Worm (Caenorhabditis elegans): ENCODE results near the gene srd-1.

ce11 chrII:10174338-10174737 lies 8.2 kb downstream of the srd-1 start, which contains the start of gene F33H1.4:
- TF ChIP-seq hnd-1 (tag; optimal IDR thresholded peaks at IDR 0.05), result no peak
- TF ChIP-seq sea-1 (GFP tag; conservative IDR thresholded peaks at IDR 0.05), result no peak
- TF ChIP-seq ceh-13 (GFP tag; optimal IDR thresholded peaks at IDR 0.05), result no peak
- TF ChIP-seq hmbx-1 (tag; optimal IDR thresholded peaks at IDR 0.05), result no peak
- TF ChIP-seq tbx-37 (GFP tag; conservative IDR thresholded peaks at IDR 0.05), result no peak
- no peak for TF ChIP-seq B0310.2 (tag; optimal IDR thresholded peaks at IDR 0.05)
- TF ChIP-seq hmg-4 (GFP tag; optimal IDR thresholded peaks at IDR 0.05), result no peak
- TF ChIP-seq flt-1 (GFP tag; IDR thresholded peaks at IDR 0.05), result no peak
- TF ChIP-seq ceh-36 (tag; optimal IDR thresholded peaks at IDR 0.05), result no peak
- no peak for TF ChIP-seq scrt-1 (GFP tag; IDR thresholded peaks at IDR 0.05)
- TF ChIP-seq tra-4 (tag; optimal IDR thresholded peaks at IDR 0.05), result no peak

All from whole organism, early embryonic.